Worm (Caenorhabditis elegans): ENCODE results near the gene Y22D7AL.11.

- no peak for TF ChIP-seq klf-2 (GFP tag; conservative IDR thresholded peaks at IDR 0.05)
- no peak for TF ChIP-seq ztf-29 (GFP tag; IDR thresholded peaks at IDR 0.05)
- TF ChIP-seq flt-1 (GFP tag; IDR thresholded peaks at IDR 0.05), result no peak
Observed at ce11 chrIII:1663056-1663455, 28.9 kb upstream of the Y22D7AL.11 start.

Measured in whole organism, midembryonic.